Fruit fly (Drosophila melanogaster) whole organism, pupa: ENCODE data around the gene CG13055.
A peak's percentile ranks its signal among the peaks of the same experiment; 100 is the strongest.

Experiments used
- CG10348 ChIP-seq: fragments of 200-800 bp; sonication (Bioruptor generic); IDR thresholded peaks from 2 replicates; pipeline ENCODE4 v1.3.6; 2022; ENCODE audit warnings: missing biosample characterization, missing genetic modification characterization
- CG12605 ChIP-seq: fragments of 200-800 bp; sonication (Bioruptor generic); IDR thresholded peaks from 2 replicates; pipeline ENCODE4 v1.3.6; 2022; ENCODE audit warnings: missing biosample characterization, missing genetic modification characterization
- CG13204 ChIP-seq: fragments of 200-800 bp; sonication (Bioruptor generic); optimal IDR thresholded peaks from 2 replicates; lab custom pipeline; 2018; ENCODE audit warnings: missing biosample characterization, mild to moderate bottlenecking, missing genetic modification characterization, moderate library complexity
- CG14655 ChIP-seq: fragments of 200-800 bp; sonication (Bioruptor generic); optimal IDR thresholded peaks from 3 replicates; lab custom pipeline; 2017; ENCODE audit warnings: mild to moderate bottlenecking, missing biosample characterization, missing genetic modification reagents, missing genetic modification characterization
- CG15710 ChIP-seq: fragments of 200-800 bp; sonication (Bioruptor generic); optimal IDR thresholded peaks from 2 replicates; lab custom pipeline; 2018; ENCODE audit warnings: missing biosample characterization, mild to moderate bottlenecking, missing genetic modification characterization, moderate library complexity
- CG17806 ChIP-seq: fragments of 200-800 bp; sonication (Bioruptor generic); optimal IDR thresholded peaks from 2 replicates; lab custom pipeline; 2018; ENCODE audit warnings: missing biosample characterization, mild to moderate bottlenecking, missing genetic modification characterization, moderate library complexity
- CG32121 ChIP-seq: fragments of 200-800 bp; sonication (Bioruptor generic); IDR thresholded peaks from 2 replicates; pipeline ENCODE4 v1.3.6; 2022; ENCODE audit warnings: missing biosample characterization, missing genetic modification characterization
- CG34367 ChIP-seq: fragments of 200-800 bp; sonication (Bioruptor generic); optimal IDR thresholded peaks from 2 replicates; lab custom pipeline; 2018; ENCODE audit warnings: missing biosample characterization, mild to moderate bottlenecking, missing genetic modification characterization
- CG4496 ChIP-seq: fragments of 200-800 bp; sonication (Bioruptor generic); IDR thresholded peaks from 3 replicates; pipeline ENCODE4 v1.3.6; 2022; ENCODE audit warnings: missing biosample characterization, missing genetic modification characterization
- CG8159 ChIP-seq: fragments of 200-800 bp; sonication (Bioruptor generic); optimal IDR thresholded peaks from 3 replicates; lab custom pipeline; 2018; ENCODE audit warnings: missing biosample characterization, mild to moderate bottlenecking, missing genetic modification characterization, moderate library complexity
- CG8301 ChIP-seq: fragments of 200-800 bp; sonication (Bioruptor generic); optimal IDR thresholded peaks from 2 replicates; lab custom pipeline; 2018; ENCODE audit warnings: missing biosample characterization, mild to moderate bottlenecking, missing genetic modification characterization
- CG9948 ChIP-seq: fragments of 200-800 bp; sonication (Bioruptor generic); optimal IDR thresholded peaks from 2 replicates; lab custom pipeline; 2018; ENCODE audit warnings: missing biosample characterization, mild to moderate bottlenecking, missing genetic modification characterization, moderate library complexity
- D1 ChIP-seq: fragments of 200-800 bp; sonication (Bioruptor generic); optimal IDR thresholded peaks from 2 replicates; lab custom pipeline; 2018; ENCODE audit warnings: missing biosample characterization, mild to moderate bottlenecking, missing genetic modification characterization, moderate library complexity
- EcR ChIP-seq: fragments of 200-800 bp; sonication (Bioruptor generic); optimal IDR thresholded peaks from 3 replicates; lab custom pipeline; 2019; ENCODE audit warnings: missing biosample characterization, missing genetic modification characterization, mild to moderate bottlenecking, moderate library complexity, missing genetic modification reagents
- Ets98B ChIP-seq: fragments of 200-800 bp; sonication (Bioruptor generic); IDR thresholded peaks from 2 replicates; pipeline ENCODE4 v1.3.6; 2022; ENCODE audit warnings: missing biosample characterization, missing genetic modification characterization
- Pif1A ChIP-seq: fragments of 200-800 bp; sonication (Bioruptor generic); optimal IDR thresholded peaks from 3 replicates; lab custom pipeline; 2016; ENCODE audit warnings: missing biosample characterization, missing genetic modification characterization
- Pif1B ChIP-seq: fragments of 200-800 bp; sonication (Bioruptor generic); optimal IDR thresholded peaks from 3 replicates; lab custom pipeline; 2016; ENCODE audit warnings: missing biosample characterization, missing genetic modification characterization
- Snoo ChIP-seq: fragments of 200-800 bp; sonication (Bioruptor generic); optimal IDR thresholded peaks from 3 replicates; lab custom pipeline; 2017; ENCODE audit warnings: missing biosample characterization, mild to moderate bottlenecking, missing genetic modification characterization, inconsistent platforms
- fd96Ca ChIP-seq: fragments of 200-800 bp; sonication (Bioruptor generic); IDR thresholded peaks from 3 replicates; pipeline ENCODE4 v1.3.6; 2022; ENCODE audit warnings: missing biosample characterization, missing genetic modification characterization
- gl ChIP-seq: fragments of 200-800 bp; sonication (Bioruptor generic); optimal IDR thresholded peaks from 2 replicates; lab custom pipeline; 2018; ENCODE audit warnings: missing biosample characterization, mild to moderate bottlenecking, missing genetic modification characterization
- rn ChIP-seq: fragments of 200-800 bp; sonication (Bioruptor generic); IDR thresholded peaks from 2 replicates; pipeline ENCODE4 v1.3.6; 2022; ENCODE audit warnings: missing biosample characterization, missing genetic modification characterization

CG13055 gene

dm6 chr3L:16277135-16277534 lies 25.0 kb upstream of the CG13055 start, which contains the start of gene CG13065:
Gene CG13065, plus strand, starts transcription at chr3L:16277435.
- TF ChIP-seq D1 (tag; lab: Kevin White, UChicago) (no peak), CG8159 (tag; lab: Kevin White, UChicago) (no peak), CG15710 (tag; lab: Kevin White, UChicago) (no peak), Ets98B (GFP tag; lab: Robert Waterston, UW) (no peak), CG13204 (GFP tag; lab: Kevin White, UChicago) (no peak), EcR (GFP tag; lab: Kevin White, UChicago) (no peak), Pif1B (GFP tag; lab: Kevin White, UChicago) (no peak), CG14655 (GFP tag; lab: Kevin White, UChicago) (no peak), CG32121 (GFP tag; lab: Robert Waterston, UW) (no peak), Snoo (tag; lab: Kevin White, UChicago) (no peak), CG12605 (GFP tag; lab: Robert Waterston, UW) (no peak)

dm6 chr3L:16275391-16276017 lies 23.3 kb upstream of the CG13055 start:
- peak; percentile 75 for TF ChIP-seq EcR (GFP tag; lab: Kevin White, UChicago)
- peak; percentile 20 for TF ChIP-seq CG34367 (tag; lab: Kevin White, UChicago)
- TF ChIP-seq CG8159 (tag; lab: Kevin White, UChicago): peak; percentile 63
- TF ChIP-seq Pif1A (GFP tag; lab: Kevin White, UChicago): no peak
- no peak for TF ChIP-seq CG8301 (tag; lab: Kevin White, UChicago)
- TF ChIP-seq CG14655 (GFP tag; lab: Kevin White, UChicago): peak; percentile 41
- TF ChIP-seq fd96Ca (GFP tag; lab: Robert Waterston, UW): no peak
- TF ChIP-seq CG10348 (GFP tag; lab: Robert Waterston, UW): no peak
- no peak for TF ChIP-seq CG13204 (GFP tag; lab: Kevin White, UChicago)
- TF ChIP-seq CG4496 (GFP tag; lab: Robert Waterston, UW): no peak
- TF ChIP-seq CG9948 (tag; lab: Kevin White, UChicago): peak; percentile 49
- TF ChIP-seq CG15710 (tag; lab: Kevin White, UChicago): peak; percentile 41
- TF ChIP-seq CG17806 (tag; lab: Kevin White, UChicago): peak; percentile 39
- TF ChIP-seq rn (GFP tag; lab: Robert Waterston, UW): no peak
- no peak for TF ChIP-seq Snoo (tag; lab: Kevin White, UChicago)
- TF ChIP-seq D1 (tag; lab: Kevin White, UChicago): no peak
- TF ChIP-seq Pif1B (GFP tag; lab: Kevin White, UChicago): no peak
- no peak for TF ChIP-seq CG12605 (GFP tag; lab: Robert Waterston, UW)
- no peak for TF ChIP-seq gl
- TF ChIP-seq Ets98B (GFP tag; lab: Robert Waterston, UW): no peak
- no peak for TF ChIP-seq CG32121 (GFP tag; lab: Robert Waterston, UW)

dm6 chr3L:16272338-16272959 lies 20.3 kb upstream of the CG13055 start, which contains the start of gene CG13066:
Gene CG13066, plus strand, starts transcription at chr3L:16272909.
- TF ChIP-seq EcR (GFP tag; lab: Kevin White, UChicago) (peak; percentile 13), CG17806 (tag; lab: Kevin White, UChicago) (no peak), CG9948 (tag; lab: Kevin White, UChicago) (no peak), CG32121 (GFP tag; lab: Robert Waterston, UW) (no peak), gl (no peak), D1 (tag; lab: Kevin White, UChicago) (no peak)

- TF ChIP-seq Pif1B (GFP tag; lab: Kevin White, UChicago): no peak
- no peak for TF ChIP-seq CG17806 (tag; lab: Kevin White, UChicago)
- no peak for TF ChIP-seq CG13204 (GFP tag; lab: Kevin White, UChicago)
- TF ChIP-seq fd96Ca (GFP tag; lab: Robert Waterston, UW): no peak
- no peak for TF ChIP-seq Ets98B (GFP tag; lab: Robert Waterston, UW)
- no peak for TF ChIP-seq CG15710 (tag; lab: Kevin White, UChicago)
- no peak for TF ChIP-seq CG8301 (tag; lab: Kevin White, UChicago)
- no peak for TF ChIP-seq CG34367 (tag; lab: Kevin White, UChicago)
- no peak for TF ChIP-seq CG8159 (tag; lab: Kevin White, UChicago)
- no peak for TF ChIP-seq EcR (GFP tag; lab: Kevin White, UChicago)
- no peak for TF ChIP-seq CG14655 (GFP tag; lab: Kevin White, UChicago)
- no peak for TF ChIP-seq CG9948 (tag; lab: Kevin White, UChicago)
- no peak for TF ChIP-seq gl
- no peak for TF ChIP-seq rn (GFP tag; lab: Robert Waterston, UW)
- TF ChIP-seq Pif1A (GFP tag; lab: Kevin White, UChicago): no peak
- no peak for TF ChIP-seq D1 (tag; lab: Kevin White, UChicago)
- TF ChIP-seq CG12605 (GFP tag; lab: Robert Waterston, UW): no peak
- no peak for TF ChIP-seq Snoo (tag; lab: Kevin White, UChicago)
Measured at dm6 chr3L:16270802-16271332, 18.7 kb upstream of the CG13055 start, which contains the start of the genes CG34248 and CG13067. Gene CG34248, minus strand, starts transcription at chr3L:16270902. Gene CG13067, plus strand, starts transcription at chr3L:16271282.

dm6 chr3L:16269092-16269491 lies 16.9 kb upstream of the CG13055 start, which contains the start of gene CG13068:
Gene CG13068, plus strand, starts transcription at chr3L:16269392.
- TF ChIP-seq CG17806 (tag; lab: Kevin White, UChicago) (no peak), Pif1B (GFP tag; lab: Kevin White, UChicago) (no peak), CG13204 (GFP tag; lab: Kevin White, UChicago) (no peak), Pif1A (GFP tag; lab: Kevin White, UChicago) (no peak), CG15710 (tag; lab: Kevin White, UChicago) (no peak), CG12605 (GFP tag; lab: Robert Waterston, UW) (no peak), CG4496 (GFP tag; lab: Robert Waterston, UW) (no peak), CG10348 (GFP tag; lab: Robert Waterston, UW) (no peak), CG14655 (GFP tag; lab: Kevin White, UChicago) (no peak)
- TF ChIP-seq, all 21 proteins: peak for 0
